Worm (Caenorhabditis elegans): ENCODE data around the gene luc-7L.

luc-7L gene

ce11 chrII:7698406-7698805 lies 8.9 kb downstream of the luc-7L start, which contains the start of gene B0495.5:
B0495.5 (minus strand) TSS chrII:7698506.
- TF ChIP-seq unc-62 (GFP tag; optimal IDR thresholded peaks at IDR 0.05): no peak

- no peak for TF ChIP-seq unc-62 (GFP tag; optimal IDR thresholded peaks at IDR 0.05)
Measured at ce11 chrII:7697156-7697555, 10.1 kb downstream of the luc-7L start.

- no peak for TF ChIP-seq unc-62 (GFP tag; optimal IDR thresholded peaks at IDR 0.05)
Measured at ce11 chrII:7695636-7696035, 11.6 kb downstream of the luc-7L start.

- no peak for TF ChIP-seq unc-62 (GFP tag; optimal IDR thresholded peaks at IDR 0.05)
Measured at ce11 chrII:7694745-7695144, 12.5 kb downstream of the luc-7L start.

ce11 chrII:7693929-7694328 lies 13.4 kb downstream of the luc-7L start, which contains the start of gene nhx-2:
nhx-2 (minus strand) TSS chrII:7693957.
- TF ChIP-seq unc-62 (GFP tag; optimal IDR thresholded peaks at IDR 0.05): no peak

ce11 chrII:7690384-7690783 lies 16.9 kb downstream of the luc-7L start, which contains the start of gene pid-1:
pid-1 (minus strand) TSS chrII:7690556.
- no peak for TF ChIP-seq unc-62 (GFP tag; optimal IDR thresholded peaks at IDR 0.05)

ce11 chrII:7684589-7684988 lies 22.7 kb downstream of the luc-7L start, which contains the start of gene F18A1.1:
F18A1.1 (plus strand) TSS chrII:7684889.
- TF ChIP-seq unc-62 (GFP tag; optimal IDR thresholded peaks at IDR 0.05): no peak

- TF ChIP-seq unc-62 (GFP tag; optimal IDR thresholded peaks at IDR 0.05): no peak
Measured at ce11 chrII:7682488-7682887, 24.8 kb downstream of the luc-7L start.

- no peak for TF ChIP-seq unc-62 (GFP tag; optimal IDR thresholded peaks at IDR 0.05)
Measured at ce11 chrII:7681898-7682297, 25.4 kb downstream of the luc-7L start, which contains the start of gene lin-26. lin-26 (plus strand) TSS chrII:7682198.

- no peak for TF ChIP-seq unc-62 (GFP tag; optimal IDR thresholded peaks at IDR 0.05)
Measured at ce11 chrII:7679499-7680012, 27.7 kb downstream of the luc-7L start.

ce11 chrII:7678512-7678911 lies 28.8 kb downstream of the luc-7L start:
- TF ChIP-seq unc-62 (GFP tag; optimal IDR thresholded peaks at IDR 0.05): no peak

ce11 chrII:7676307-7676905 lies 30.9 kb downstream of the luc-7L start:
- no peak for TF ChIP-seq unc-62 (GFP tag; optimal IDR thresholded peaks at IDR 0.05)

- no peak for TF ChIP-seq unc-62 (GFP tag; optimal IDR thresholded peaks at IDR 0.05)
Measured at ce11 chrII:7675752-7676151, 31.5 kb downstream of the luc-7L start.

ce11 chrII:7671705-7672104 lies 35.6 kb downstream of the luc-7L start, which contains the start of gene lir-1:
lir-1 (plus strand) TSS chrII:7672005.
- TF ChIP-seq unc-62 (GFP tag; optimal IDR thresholded peaks at IDR 0.05): no peak

ce11 chrII:7670039-7670438 lies 37.2 kb downstream of the luc-7L start:
- TF ChIP-seq unc-62 (GFP tag; optimal IDR thresholded peaks at IDR 0.05): no peak

ce11 chrII:7669409-7669808 lies 37.9 kb downstream of the luc-7L start:
- no peak for TF ChIP-seq unc-62 (GFP tag; optimal IDR thresholded peaks at IDR 0.05)

ce11 chrII:7666967-7667366 lies 40.3 kb downstream of the luc-7L start, which contains the start of gene lir-2:
lir-2 (plus strand) TSS chrII:7667267.
- TF ChIP-seq unc-62 (GFP tag; optimal IDR thresholded peaks at IDR 0.05): no peak

All from whole organism, dauer.